Fruit fly (Drosophila melanogaster) whole organism: ENCODE measurements around the gene Ddrgk1.

ENCODE experiments used
- EcR ChIP-seq, 2 experiments: fragments of >200 bp; optimal IDR thresholded peaks; 2 replicates each; lab custom pipeline; 2017; ENCODE audit warnings: missing biosample characterization in 2 of 2, missing genetic modification characterization in 2 of 2, missing genetic modification reagents in 2 of 2
- pan ChIP-seq: fragments of >200 bp; optimal IDR thresholded peaks from 2 replicates; lab custom pipeline; 2017
- psq ChIP-seq: fragments of >200 bp; optimal IDR thresholded peaks from 2 replicates; lab custom pipeline; 2017
- usp ChIP-seq: fragments of >200 bp; optimal IDR thresholded peaks from 2 replicates; lab custom pipeline; 2017; ENCODE audit warnings: missing biosample characterization, missing genetic modification characterization, mixed read lengths

DNA sequence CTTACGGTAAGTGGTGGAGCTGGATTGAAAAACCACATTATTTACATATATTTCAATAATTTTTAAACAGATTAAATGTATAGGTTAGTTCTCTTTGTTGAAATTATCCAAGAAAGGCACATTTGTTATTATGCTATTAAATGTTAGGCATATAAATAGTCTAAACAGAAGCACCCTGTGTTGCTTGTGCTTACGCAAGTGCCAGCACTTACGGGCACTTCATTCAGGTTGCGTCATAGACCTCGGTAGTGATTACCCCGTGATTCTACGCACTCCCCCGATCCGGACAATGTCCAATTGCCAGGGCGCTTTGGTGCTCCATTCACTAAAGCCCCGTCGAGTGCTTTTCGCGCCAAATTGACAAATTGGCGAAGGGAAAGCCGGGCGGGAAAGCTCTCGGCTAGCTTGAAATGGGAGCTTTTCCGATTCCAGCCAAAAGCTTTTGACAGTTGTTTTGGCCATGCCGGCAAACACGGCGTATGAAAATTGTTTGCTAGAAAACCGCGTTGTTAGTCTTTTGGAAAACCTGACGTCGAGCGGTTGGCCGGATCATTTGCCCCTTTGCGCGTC is 31.7 kb downstream of the Ddrgk1 start, which contains the start of gene ETHR:
- no peak for TF ChIP-seq psq (lab: Kevin White, UChicago)
- no peak for TF ChIP-seq pan
- TF ChIP-seq EcR (GFP tag; optimal IDR thresholded peaks at IDR 0.05; lab: Kevin White, UChicago): no peak
- no peak for TF ChIP-seq usp (GFP tag; lab: Kevin White, UChicago)
